Fruit fly (Drosophila melanogaster) S2 (cell line): ENCODE data around the gene CG4598.

Experiments
- CG8478 ChIP-seq: fragments of >200 bp; optimal IDR thresholded peaks from 2 replicates; lab custom pipeline; 2018
- CTCF ChIP-seq, 2 experiments: fragments of >200 bp; optimal IDR thresholded peaks; 2 replicates each; lab custom pipeline; 2018

- TF ChIP-seq CG8478: no peak
- TF ChIP-seq CTCF (optimal IDR thresholded peaks at IDR 0.05; lab: Kevin White, UChicago): no peak
Measured at dm6 chr2L:9912570-9913260, 5.7 kb upstream of the CG4598 start, which contains the start of the genes Etl1 and Srp54.
